Worm (Caenorhabditis elegans) whole organism, mixed stage, embryonic: ENCODE results near the gene sptf-2.

Source experiments
- M03D4.4 ChIP-seq: sonication (generic microtip); optimal IDR thresholded peaks from 2 replicates; lab custom pipeline; 2017; ENCODE audit warnings: mild to moderate bottlenecking, missing genetic modification characterization, missing compliant biosample characterization
- bed-3 ChIP-seq: fragments of 200-800 bp; sonication (Bioruptor generic); optimal IDR thresholded peaks from 3 replicates; lab custom pipeline; 2018; ENCODE audit warnings: mild to moderate bottlenecking, missing genetic modification characterization, moderate library complexity, missing compliant biosample characterization
- blmp-1 ChIP-seq: fragments of 150-350 bp; optimal IDR thresholded peaks from 2 replicates; lab custom pipeline; 2014; ENCODE audit warnings: missing biosample characterization, missing genetic modification characterization
- ceh-39 ChIP-seq: fragments of 150-350 bp; optimal IDR thresholded peaks from 2 replicates; lab custom pipeline; 2014; ENCODE audit warnings: missing biosample characterization, missing genetic modification characterization
- ceh-43 ChIP-seq: fragments of 200-800 bp; sonication (Bioruptor generic); optimal IDR thresholded peaks from 2 replicates; lab custom pipeline; 2018; ENCODE audit warnings: mild to moderate bottlenecking, missing genetic modification characterization, moderate library complexity, missing compliant biosample characterization
- ceh-83 ChIP-seq: fragments of 200-800 bp; sonication (Bioruptor generic); optimal IDR thresholded peaks from 2 replicates; lab custom pipeline; 2018; ENCODE audit warnings: mild to moderate bottlenecking, missing genetic modification characterization, missing compliant biosample characterization
- ces-1 ChIP-seq: fragments of 150-350 bp; optimal IDR thresholded peaks from 2 replicates; lab custom pipeline; 2014; ENCODE audit warnings: missing biosample characterization, missing genetic modification reagents, missing genetic modification characterization
- cnd-1 ChIP-seq: fragments of 200-800 bp; sonication (Bioruptor generic); optimal IDR thresholded peaks from 2 replicates; lab custom pipeline; 2018; ENCODE audit warnings: mild to moderate bottlenecking, missing genetic modification characterization, missing compliant biosample characterization
- drap-1 ChIP-seq: fragments of 200-800 bp; sonication (Bioruptor generic); optimal IDR thresholded peaks from 3 replicates; lab custom pipeline; 2018; ENCODE audit warnings: mild to moderate bottlenecking, missing genetic modification characterization, missing compliant biosample characterization
- elt-1 ChIP-seq: sonication (generic microtip); optimal IDR thresholded peaks from 2 replicates; lab custom pipeline; 2017; ENCODE audit warnings: missing genetic modification characterization, mild to moderate bottlenecking, missing compliant biosample characterization, antibody characterized with exemption, moderate library complexity, borderline replicate concordance; ENCODE audit not compliant: insufficient read depth
- elt-3 ChIP-seq: fragments of 150-350 bp; optimal IDR thresholded peaks from 2 replicates; lab custom pipeline; 2014; ENCODE audit warnings: missing biosample characterization, missing genetic modification characterization
- flh-1 ChIP-seq: fragments of 200-800 bp; sonication (Bioruptor generic); optimal IDR thresholded peaks from 2 replicates; lab custom pipeline; 2018; ENCODE audit warnings: mild to moderate bottlenecking, missing genetic modification characterization, moderate library complexity, missing compliant biosample characterization
- ham-2 ChIP-seq: fragments of 200-800 bp; sonication (Bioruptor generic); optimal IDR thresholded peaks from 2 replicates; lab custom pipeline; 2018; ENCODE audit warnings: mild to moderate bottlenecking, missing genetic modification characterization, missing compliant biosample characterization
- hlh-1 ChIP-seq: fragments of 150-350 bp; optimal IDR thresholded peaks from 2 replicates; lab custom pipeline; 2014; ENCODE audit warnings: missing biosample characterization, missing genetic modification reagents, missing genetic modification characterization
- lin-13 ChIP-seq: fragments of 150-350 bp; optimal IDR thresholded peaks from 2 replicates; lab custom pipeline; 2014; ENCODE audit warnings: missing biosample characterization, missing genetic modification characterization
- lin-32 ChIP-seq: fragments of 200-800 bp; sonication (Bioruptor generic); optimal IDR thresholded peaks from 2 replicates; lab custom pipeline; 2018; ENCODE audit warnings: mild to moderate bottlenecking, missing genetic modification characterization, missing compliant biosample characterization
- lsy-2 ChIP-seq: fragments of 150-350 bp; optimal IDR thresholded peaks from 2 replicates; lab custom pipeline; 2014; ENCODE audit warnings: missing biosample characterization, missing genetic modification characterization
- mab-5 ChIP-seq: fragments of 150-350 bp; optimal IDR thresholded peaks from 2 replicates; lab custom pipeline; 2014; ENCODE audit warnings: missing biosample characterization, missing genetic modification characterization
- mep-1 ChIP-seq: fragments of 150-350 bp; optimal IDR thresholded peaks from 2 replicates; lab custom pipeline; 2017; ENCODE audit warnings: missing biosample characterization, missing genetic modification reagents, missing genetic modification characterization, inconsistent platforms
- mls-2 ChIP-seq: sonication (generic microtip); optimal IDR thresholded peaks from 2 replicates; lab custom pipeline; 2016; ENCODE audit warnings: mild to moderate bottlenecking, missing genetic modification characterization, moderate library complexity, missing compliant biosample characterization
- nhr-12 ChIP-seq: fragments of 150-350 bp; optimal IDR thresholded peaks from 2 replicates; lab custom pipeline; 2014; ENCODE audit warnings: missing biosample characterization, missing genetic modification characterization
- nhr-237 ChIP-seq: fragments of 150-350 bp; optimal IDR thresholded peaks from 2 replicates; lab custom pipeline; 2014; ENCODE audit warnings: missing biosample characterization, missing genetic modification characterization
- nhr-76 ChIP-seq: sonication (generic microtip); optimal IDR thresholded peaks from 2 replicates; lab custom pipeline; 2017; ENCODE audit warnings: missing biosample characterization, missing genetic modification characterization
- pha-4 ChIP-seq: fragments of 150-350 bp; optimal IDR thresholded peaks from 2 replicates; lab custom pipeline; 2018; ENCODE audit warnings: missing biosample characterization, missing genetic modification reagents, missing genetic modification characterization
- sem-2 ChIP-seq: fragments of 200-800 bp; sonication (Bioruptor generic); optimal IDR thresholded peaks from 2 replicates; lab custom pipeline; 2018; ENCODE audit warnings: mild to moderate bottlenecking, missing genetic modification characterization, missing compliant biosample characterization
- snpc-4 ChIP-seq: fragments of 150-350 bp; optimal IDR thresholded peaks from 2 replicates; lab custom pipeline; 2014; ENCODE audit warnings: missing biosample characterization, missing genetic modification characterization
- sptf-1 ChIP-seq: sonication (generic microtip); optimal IDR thresholded peaks from 2 replicates; lab custom pipeline; 2017; ENCODE audit warnings: mild to moderate bottlenecking, missing genetic modification characterization, moderate library complexity, missing compliant biosample characterization
- tbx-8 ChIP-seq: fragments of 200-800 bp; sonication (Bioruptor generic); optimal IDR thresholded peaks from 2 replicates; lab custom pipeline; 2018; ENCODE audit warnings: mild to moderate bottlenecking, missing genetic modification characterization, moderate library complexity, missing compliant biosample characterization
- unc-120 ChIP-seq: sonication (generic microtip); optimal IDR thresholded peaks from 2 replicates; lab custom pipeline; 2017; ENCODE audit warnings: missing genetic modification characterization, missing compliant biosample characterization; ENCODE audit not compliant: poor library complexity, severe bottlenecking
- unc-39 ChIP-seq: fragments of 150-350 bp; optimal IDR thresholded peaks from 2 replicates; lab custom pipeline; 2014; ENCODE audit warnings: missing biosample characterization, missing genetic modification characterization
- zip-8 ChIP-seq: fragments of 150-350 bp; optimal IDR thresholded peaks from 2 replicates; lab custom pipeline; 2014; ENCODE audit warnings: missing biosample characterization, missing genetic modification characterization
- ztf-11 ChIP-seq: fragments of 150-350 bp; optimal IDR thresholded peaks from 2 replicates; lab custom pipeline; 2014; ENCODE audit warnings: missing biosample characterization, missing genetic modification characterization

Gene sptf-2

ce11 chrII:8630088-8630487, 4.8 kb downstream of the sptf-2 start, which contains the start of gene T22C8.6:
Gene T22C8.6, minus strand, starts transcription at chrII:8630281.
- no peak for TF ChIP-seq sptf-1 (tag; lab: Kevin White, UChicago)
- TF ChIP-seq blmp-1 (tag; lab: Kevin White, UChicago): no peak
- TF ChIP-seq elt-3 (tag; lab: Kevin White, UChicago): no peak
- no peak for TF ChIP-seq lsy-2
- no peak for TF ChIP-seq mep-1 (tag; lab: Kevin White, UChicago)
- TF ChIP-seq unc-120 (tag; lab: Kevin White, UChicago): no peak
- no peak for TF ChIP-seq snpc-4 (tag; lab: Kevin White, UChicago)
- TF ChIP-seq ham-2: no peak
- TF ChIP-seq M03D4.4 (tag; lab: Kevin White, UChicago): no peak
- TF ChIP-seq lin-32 (GFP tag; lab: Kevin White, UChicago): no peak
- TF ChIP-seq pha-4: no peak

- TF ChIP-seq nhr-12 (tag; lab: Kevin White, UChicago): no peak
- no peak for TF ChIP-seq flh-1 (GFP tag; lab: Kevin White, UChicago)
- no peak for TF ChIP-seq mls-2 (tag; lab: Kevin White, UChicago)
- no peak for TF ChIP-seq snpc-4 (tag; lab: Kevin White, UChicago)
- no peak for TF ChIP-seq lin-13 (tag; lab: Kevin White, UChicago)
- no peak for TF ChIP-seq nhr-237 (tag; lab: Kevin White, UChicago)
- TF ChIP-seq nhr-76 (tag; lab: Kevin White, UChicago): no peak
- TF ChIP-seq unc-120 (tag; lab: Kevin White, UChicago): no peak
- TF ChIP-seq sem-2 (GFP tag; lab: Kevin White, UChicago): no peak
- no peak for TF ChIP-seq hlh-1 (tag; lab: Kevin White, UChicago)
- TF ChIP-seq M03D4.4 (tag; lab: Kevin White, UChicago): no peak
- no peak for TF ChIP-seq mab-5 (tag; lab: Kevin White, UChicago)
- no peak for TF ChIP-seq ztf-11 (tag; lab: Kevin White, UChicago)
- no peak for TF ChIP-seq drap-1 (GFP tag; lab: Kevin White, UChicago)
- no peak for TF ChIP-seq tbx-8 (GFP tag; lab: Kevin White, UChicago)
- TF ChIP-seq zip-8 (tag; lab: Kevin White, UChicago): no peak
Measured at ce11 chrII:8631766-8632165, 6.5 kb downstream of the sptf-2 start.

ce11 chrII:8634386-8634785, 9.1 kb downstream of the sptf-2 start, which contains the start of gene cutl-12:
Gene cutl-12, minus strand, starts transcription at chrII:8634486.
- TF ChIP-seq hlh-1 (tag; lab: Kevin White, UChicago): no peak
- no peak for TF ChIP-seq ceh-39 (tag; lab: Kevin White, UChicago)
- no peak for TF ChIP-seq bed-3
- TF ChIP-seq mls-2 (tag; lab: Kevin White, UChicago): no peak
- no peak for TF ChIP-seq lin-32 (GFP tag; lab: Kevin White, UChicago)

DNA sequence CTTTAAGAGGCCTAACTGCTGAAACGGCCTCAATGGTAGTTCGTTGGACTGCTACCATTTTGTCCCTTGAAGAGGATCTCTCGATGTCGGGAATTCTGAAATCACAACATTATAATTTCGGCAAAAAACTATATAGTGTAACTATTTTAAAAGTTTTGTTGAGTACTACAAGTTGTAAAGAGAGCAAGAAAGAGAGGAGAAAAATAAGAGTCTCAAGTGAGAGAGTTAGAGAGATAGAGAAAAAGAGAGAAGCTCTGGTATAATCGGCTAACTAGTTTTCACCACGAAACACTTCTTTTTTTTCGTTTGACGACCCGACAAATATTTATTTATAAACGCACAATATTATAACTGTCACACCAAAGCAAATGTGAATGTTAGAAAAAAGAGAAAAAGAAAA, 12.4 kb downstream of the sptf-2 start, which contains the start of gene vab-9:
vab-9 (minus strand) TSS at position 101 of the 400 bp plus-strand sequence.
- TF ChIP-seq ces-1 (GFP tag; lab: Kevin White, UChicago) (peak; percentile 51), ceh-83 (no peak)

DNA sequence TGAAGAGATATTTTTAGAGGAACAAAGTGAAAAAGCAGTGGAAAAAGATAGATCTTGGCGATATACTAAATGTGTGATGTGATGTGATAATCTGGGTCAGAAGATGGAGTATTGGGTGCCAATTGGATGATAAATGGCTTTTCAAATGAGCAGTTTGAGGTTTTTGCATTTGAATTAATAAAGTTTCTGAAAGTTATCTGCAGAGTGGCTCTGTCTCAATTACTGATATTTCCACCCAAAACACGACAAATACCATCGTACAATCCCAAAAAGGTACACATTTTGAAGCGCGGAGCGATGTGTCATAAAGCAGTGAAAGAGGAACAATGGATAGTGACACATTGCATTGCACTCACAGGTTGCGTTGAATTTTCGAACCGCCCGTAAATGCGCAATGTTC, 14.3 kb downstream of the sptf-2 start:
- no peak for TF ChIP-seq cnd-1 (tag; lab: Kevin White, UChicago)
- no peak for TF ChIP-seq nhr-237 (tag; lab: Kevin White, UChicago)
- no peak for TF ChIP-seq ceh-39 (tag; lab: Kevin White, UChicago)
- no peak for TF ChIP-seq bed-3
- TF ChIP-seq zip-8 (tag; lab: Kevin White, UChicago): no peak
- TF ChIP-seq M03D4.4 (tag; lab: Kevin White, UChicago): no peak
- no peak for TF ChIP-seq drap-1 (GFP tag; lab: Kevin White, UChicago)
- TF ChIP-seq nhr-12 (tag; lab: Kevin White, UChicago): no peak
- no peak for TF ChIP-seq sptf-1 (tag; lab: Kevin White, UChicago)
- no peak for TF ChIP-seq hlh-1 (tag; lab: Kevin White, UChicago)
- TF ChIP-seq ceh-83: no peak

DNA sequence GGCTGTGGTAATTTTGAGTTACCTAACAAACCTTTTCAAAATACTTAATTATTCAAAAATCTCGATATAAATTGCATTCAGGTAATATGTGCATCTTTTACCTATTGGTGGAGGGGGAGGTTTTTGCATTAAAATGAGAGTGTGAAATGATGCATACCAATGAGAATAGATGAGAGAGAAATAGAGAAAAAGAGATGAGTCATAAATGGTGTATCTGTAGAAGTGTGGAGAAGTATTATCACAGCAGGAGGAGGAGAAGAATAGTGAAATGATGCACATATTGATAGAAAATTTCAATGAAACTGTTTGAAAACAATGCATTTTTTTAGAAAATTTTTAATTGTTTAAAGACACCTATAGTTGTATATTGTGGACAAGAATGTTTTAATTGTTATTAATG, 15.2 kb downstream of the sptf-2 start:
- TF ChIP-seq ceh-39 (tag; lab: Kevin White, UChicago) (no peak), tbx-8 (GFP tag; lab: Kevin White, UChicago) (no peak), unc-120 (tag; lab: Kevin White, UChicago) (no peak), pha-4 (no peak), ztf-11 (tag; lab: Kevin White, UChicago) (no peak), nhr-76 (tag; lab: Kevin White, UChicago) (no peak), zip-8 (tag; lab: Kevin White, UChicago) (no peak), elt-3 (tag; lab: Kevin White, UChicago) (no peak), mep-1 (tag; lab: Kevin White, UChicago) (no peak), cnd-1 (tag; lab: Kevin White, UChicago) (no peak), nhr-237 (tag; lab: Kevin White, UChicago) (no peak), lin-32 (GFP tag; lab: Kevin White, UChicago) (no peak), ceh-43 (GFP tag; lab: Kevin White, UChicago) (no peak), elt-1 (tag; lab: Kevin White, UChicago) (no peak), lsy-2 (no peak), unc-39 (tag; lab: Kevin White, UChicago) (no peak)
